Worm (Caenorhabditis elegans) whole organism, L1 larva: Measurements from ENCODE around the gene bra-1.

Source experiments
- ama-1 ChIP-seq: fragments of 150-350 bp; optimal IDR thresholded peaks from 2 replicates; lab custom pipeline; 2014
- ceh-8 ChIP-seq: fragments of 200-800 bp; sonication (Bioruptor generic); optimal IDR thresholded peaks from 2 replicates; lab custom pipeline; 2018; ENCODE audit warnings: mild to moderate bottlenecking, missing genetic modification characterization, moderate library complexity, missing compliant biosample characterization
- elt-2 ChIP-seq: sonication (generic microtip); optimal IDR thresholded peaks from 2 replicates; lab custom pipeline; 2016; ENCODE audit warnings: missing genetic modification characterization, mild to moderate bottlenecking, inconsistent platforms, missing compliant biosample characterization, missing genetic modification reagents
- elt-3 ChIP-seq, 6 experiments: fragments of 150-350 bp in 1 of 6; sonication (generic microtip); optimal IDR thresholded peaks; 2 replicates each; lab custom pipeline; 2017 to 2018; ENCODE audit warnings: missing biosample characterization in 6 of 6, missing genetic modification characterization in 6 of 6, inconsistent platforms in 1 of 6
- lin-13 ChIP-seq: fragments of 150-350 bp; optimal IDR thresholded peaks from 2 replicates; lab custom pipeline; 2014; ENCODE audit warnings: missing biosample characterization, missing genetic modification reagents, missing genetic modification characterization
- skn-1 ChIP-seq: fragments of 150-350 bp; optimal IDR thresholded peaks from 2 replicates; lab custom pipeline; 2014; ENCODE audit warnings: missing biosample characterization, missing genetic modification characterization
- tbx-2 ChIP-seq: sonication (generic microtip); optimal IDR thresholded peaks from 2 replicates; lab custom pipeline; 2016; ENCODE audit warnings: missing genetic modification characterization, missing compliant biosample characterization
- ztf-11 ChIP-seq, 2 experiments: sonication (generic microtip); optimal IDR thresholded peaks; 2 replicates each; lab custom pipeline; 2016 to 2017; ENCODE audit warnings: missing genetic modification characterization in 2 of 2, missing biosample characterization in 1 of 2, missing compliant biosample characterization in 1 of 2

ce11 chrX:13638351-13638958, 40.2 kb downstream of the bra-1 start:
- no peak for TF ChIP-seq elt-3 (tag; optimal IDR thresholded peaks at IDR 0.05; lab: Kevin White, UChicago)
- no peak for TF ChIP-seq tbx-2 (tag; lab: Kevin White, UChicago)
- TF ChIP-seq ama-1 (lab: Kevin White, UChicago), result no peak
- TF ChIP-seq elt-2, result no peak
- no peak for TF ChIP-seq ceh-8
- no peak for TF ChIP-seq ztf-11 (tag; optimal IDR thresholded peaks at IDR 0.05; lab: Kevin White, UChicago)
- TF ChIP-seq skn-1 (tag; lab: Kevin White, UChicago), result peak; percentile 3
- no peak for TF ChIP-seq lin-13 (GFP tag; lab: Kevin White, UChicago)
